Worm (Caenorhabditis elegans) whole organism, L2 larva: ENCODE results near the gene tir-1.

ENCODE experiments used
- F13H6.1 ChIP-seq: sonication (generic microtip); optimal IDR thresholded peaks from 2 replicates; lab custom pipeline; 2016; ENCODE audit warnings: missing genetic modification characterization, missing compliant biosample characterization
- R02D3.7 ChIP-seq: fragments of 150-350 bp; optimal IDR thresholded peaks from 2 replicates; lab custom pipeline; 2014; ENCODE audit warnings: missing biosample characterization, missing genetic modification characterization
- Y55F3AM.14 ChIP-seq: fragments of 200-800 bp; sonication (Bioruptor generic); optimal IDR thresholded peaks from 2 replicates; lab custom pipeline; 2018; ENCODE audit warnings: mild to moderate bottlenecking, missing genetic modification characterization, missing compliant biosample characterization
- ZK546.5 ChIP-seq: sonication (generic microtip); optimal IDR thresholded peaks from 2 replicates; lab custom pipeline; 2017; ENCODE audit warnings: missing biosample characterization, missing genetic modification characterization
- alr-1 ChIP-seq: fragments of 150-350 bp; optimal IDR thresholded peaks from 2 replicates; lab custom pipeline; 2014; ENCODE audit warnings: missing biosample characterization, missing genetic modification characterization
- aly-2 ChIP-seq: fragments of 150-350 bp; optimal IDR thresholded peaks from 2 replicates; lab custom pipeline; 2014; ENCODE audit warnings: missing biosample characterization, missing genetic modification characterization
- ama-1 ChIP-seq: fragments of 150-350 bp; optimal IDR thresholded peaks from 2 replicates; lab custom pipeline; 2018; ENCODE audit warnings: inconsistent platforms
- blmp-1 ChIP-seq: sonication (generic microtip); optimal IDR thresholded peaks from 2 replicates; lab custom pipeline; 2017; ENCODE audit warnings: missing genetic modification characterization, mild to moderate bottlenecking, missing compliant biosample characterization, antibody characterized with exemption, moderate library complexity; ENCODE audit not compliant: insufficient read depth
- ceh-16 ChIP-seq: fragments of 150-350 bp; optimal IDR thresholded peaks from 2 replicates; lab custom pipeline; 2014; ENCODE audit warnings: missing biosample characterization, missing genetic modification characterization
- egl-27 ChIP-seq: sonication (generic microtip); optimal IDR thresholded peaks from 3 replicates; lab custom pipeline; 2017; ENCODE audit warnings: missing biosample characterization, missing genetic modification reagents, missing genetic modification characterization
- elt-1 ChIP-seq: fragments of 150-350 bp; optimal IDR thresholded peaks from 2 replicates; lab custom pipeline; 2014; ENCODE audit warnings: missing biosample characterization, missing genetic modification characterization
- elt-3 ChIP-seq: sonication (generic microtip); optimal IDR thresholded peaks from 2 replicates; lab custom pipeline; 2017; ENCODE audit warnings: missing biosample characterization, missing genetic modification characterization
- fos-1 ChIP-seq: fragments of 150-350 bp; optimal IDR thresholded peaks from 2 replicates; lab custom pipeline; 2014; ENCODE audit warnings: missing biosample characterization, missing genetic modification characterization
- gmeb-1 ChIP-seq: fragments of 150-350 bp; optimal IDR thresholded peaks from 2 replicates; lab custom pipeline; 2014; ENCODE audit warnings: missing biosample characterization, missing genetic modification characterization
- lin-11 ChIP-seq: fragments of 150-350 bp; sonication (generic microtip); optimal IDR thresholded peaks from 2 replicates; lab custom pipeline; 2014; ENCODE audit warnings: missing biosample characterization, missing genetic modification characterization, inconsistent platforms, mixed read lengths
- lin-13 ChIP-seq: fragments of 150-350 bp; optimal IDR thresholded peaks from 2 replicates; lab custom pipeline; 2014; ENCODE audit warnings: missing biosample characterization, missing genetic modification reagents, missing genetic modification characterization
- lin-39 ChIP-seq: fragments of 150-350 bp; optimal IDR thresholded peaks from 2 replicates; lab custom pipeline; 2014; ENCODE audit warnings: missing biosample characterization, missing genetic modification reagents, missing genetic modification characterization
- lsy-2 ChIP-seq, 2 experiments: fragments of 150-350 bp in 1 of 2; sonication (generic microtip) in 1 of 2; optimal IDR thresholded peaks; 2 replicates each; lab custom pipeline; 2014 to 2017; ENCODE audit warnings: missing biosample characterization in 2 of 2, missing genetic modification characterization in 2 of 2
- mab-5 ChIP-seq: fragments of 150-350 bp; optimal IDR thresholded peaks from 2 replicates; lab custom pipeline; 2014; ENCODE audit warnings: missing biosample characterization, missing genetic modification characterization
- mbf-1 ChIP-seq: sonication (generic microtip); optimal IDR thresholded peaks from 2 replicates; lab custom pipeline; 2017; ENCODE audit warnings: missing biosample characterization, missing genetic modification characterization
- mdl-1 ChIP-seq, 2 experiments: fragments of 150-350 bp in 1 of 2; sonication (generic microtip) in 1 of 2; optimal IDR thresholded peaks; 2 replicates each; lab custom pipeline; 2017; ENCODE audit warnings: missing biosample characterization in 2 of 2, missing genetic modification characterization in 2 of 2
- nhr-10 ChIP-seq: sonication (generic microtip); optimal IDR thresholded peaks from 2 replicates; lab custom pipeline; 2017; ENCODE audit warnings: missing biosample characterization, missing genetic modification characterization
- nhr-11 ChIP-seq: fragments of 150-350 bp; optimal IDR thresholded peaks from 2 replicates; lab custom pipeline; 2014; ENCODE audit warnings: missing biosample characterization, missing genetic modification characterization
- nhr-12 ChIP-seq: fragments of 150-350 bp; optimal IDR thresholded peaks from 2 replicates; lab custom pipeline; 2014; ENCODE audit warnings: missing biosample characterization, missing genetic modification characterization
- nhr-129 ChIP-seq: fragments of 150-350 bp; optimal IDR thresholded peaks from 2 replicates; lab custom pipeline; 2014; ENCODE audit warnings: missing biosample characterization, missing genetic modification characterization
- nhr-21 ChIP-seq: fragments of 150-350 bp; optimal IDR thresholded peaks from 2 replicates; lab custom pipeline; 2014; ENCODE audit warnings: missing biosample characterization, missing genetic modification characterization
- nhr-237 ChIP-seq: fragments of 150-350 bp; optimal IDR thresholded peaks from 2 replicates; lab custom pipeline; 2014; ENCODE audit warnings: missing biosample characterization, missing genetic modification characterization
- nhr-25 ChIP-seq: fragments of 150-350 bp; sonication (generic microtip); optimal IDR thresholded peaks from 3 replicates; lab custom pipeline; 2014; ENCODE audit warnings: missing biosample characterization, missing genetic modification characterization
- nhr-6 ChIP-seq: fragments of 150-350 bp; optimal IDR thresholded peaks from 2 replicates; lab custom pipeline; 2014; ENCODE audit warnings: missing biosample characterization, missing genetic modification characterization
- nhr-77 ChIP-seq: fragments of 150-350 bp; optimal IDR thresholded peaks from 2 replicates; lab custom pipeline; 2014; ENCODE audit warnings: missing biosample characterization, missing genetic modification characterization
- peb-1 ChIP-seq: fragments of 150-350 bp; optimal IDR thresholded peaks from 2 replicates; lab custom pipeline; 2014; ENCODE audit warnings: missing biosample characterization, missing genetic modification characterization
- sem-4 ChIP-seq: fragments of 150-350 bp; optimal IDR thresholded peaks from 2 replicates; lab custom pipeline; 2014; ENCODE audit warnings: missing biosample characterization, missing genetic modification reagents, missing genetic modification characterization
- skn-1 ChIP-seq: sonication (generic microtip); optimal IDR thresholded peaks from 2 replicates; lab custom pipeline; 2017; ENCODE audit warnings: missing biosample characterization, missing genetic modification characterization
- sma-3 ChIP-seq: sonication (generic microtip); optimal IDR thresholded peaks from 2 replicates; lab custom pipeline; 2016; ENCODE audit warnings: missing genetic modification reagents, missing genetic modification characterization, missing compliant biosample characterization
- sma-9 ChIP-seq, 2 experiments: fragments of 150-350 bp in 1 of 2; sonication (generic microtip) in 1 of 2; optimal IDR thresholded peaks; 2 replicates each; lab custom pipeline; 2014 to 2016; ENCODE audit warnings: missing genetic modification characterization in 2 of 2, mild to moderate bottlenecking in 1 of 2, missing biosample characterization in 1 of 2, missing compliant biosample characterization in 1 of 2, missing genetic modification reagents in 1 of 2, moderate library complexity in 1 of 2
- snpc-4 ChIP-seq: fragments of 150-350 bp; optimal IDR thresholded peaks from 2 replicates; lab custom pipeline; 2014; ENCODE audit warnings: missing biosample characterization, missing genetic modification characterization
- unc-39 ChIP-seq: fragments of 150-350 bp; optimal IDR thresholded peaks from 2 replicates; lab custom pipeline; 2014; ENCODE audit warnings: missing biosample characterization, missing genetic modification characterization
- unc-55 ChIP-seq: fragments of 150-350 bp; sonication (generic microtip); optimal IDR thresholded peaks from 3 replicates; lab custom pipeline; 2014; ENCODE audit warnings: missing biosample characterization, missing genetic modification reagents, missing genetic modification characterization
- zag-1 ChIP-seq: fragments of 150-350 bp; optimal IDR thresholded peaks from 2 replicates; lab custom pipeline; 2014; ENCODE audit warnings: missing biosample characterization, missing genetic modification characterization
- ztf-1 ChIP-seq: fragments of 200-800 bp; sonication (Bioruptor generic); conservative IDR thresholded peaks from 2 replicates; pipeline ENCODE4 v1.3.6; 2022; ENCODE audit warnings: missing genetic modification characterization, missing compliant biosample characterization
- ztf-11 ChIP-seq: sonication (generic microtip); optimal IDR thresholded peaks from 2 replicates; lab custom pipeline; 2017; ENCODE audit warnings: missing biosample characterization, missing genetic modification characterization
- ztf-4 ChIP-seq: fragments of 150-350 bp; optimal IDR thresholded peaks from 2 replicates; lab custom pipeline; 2014; ENCODE audit warnings: missing biosample characterization, missing genetic modification characterization

The tir-1 gene

DNA sequence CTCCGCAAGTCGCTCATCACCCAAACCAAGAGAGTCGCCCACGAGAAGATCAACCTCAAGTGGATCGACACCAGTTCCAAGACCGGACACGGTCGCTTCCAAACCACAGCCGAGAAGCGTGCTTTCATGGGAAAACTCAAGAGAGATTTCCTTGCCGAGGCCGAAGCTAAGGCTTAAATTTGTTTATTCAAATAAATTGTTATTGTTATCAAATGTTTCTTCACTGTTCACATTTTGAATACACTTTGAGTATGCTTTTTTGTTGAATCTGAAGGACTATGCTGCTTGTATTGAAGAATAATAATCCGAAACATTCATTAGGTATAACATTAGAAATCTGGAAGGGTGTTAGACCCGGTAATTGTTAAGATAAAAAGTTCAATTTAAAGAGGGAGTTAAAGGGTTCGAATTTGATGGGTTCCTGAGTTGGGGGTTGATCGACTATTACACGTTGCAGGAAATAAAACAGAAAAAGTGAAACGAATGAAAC lies 32.1 kb downstream of the tir-1 start (continued):
- TF ChIP-seq ceh-16 (tag; lab: Kevin White, UChicago), result no peak
- peak; percentile 19 for TF ChIP-seq ama-1 (lab: Kevin White, UChicago)
- TF ChIP-seq nhr-77 (tag; lab: Kevin White, UChicago), result no peak
- TF ChIP-seq Y55F3AM.14, result peak; percentile 37
- TF ChIP-seq lsy-2 (tag; optimal IDR thresholded peaks at IDR 0.05; lab: Kevin White, UChicago), result no peak
- no peak for TF ChIP-seq egl-27 (tag; lab: Kevin White, UChicago)
- TF ChIP-seq nhr-10 (tag; lab: Kevin White, UChicago), result no peak
- no peak for TF ChIP-seq ztf-11 (tag; lab: Kevin White, UChicago)

DNA sequence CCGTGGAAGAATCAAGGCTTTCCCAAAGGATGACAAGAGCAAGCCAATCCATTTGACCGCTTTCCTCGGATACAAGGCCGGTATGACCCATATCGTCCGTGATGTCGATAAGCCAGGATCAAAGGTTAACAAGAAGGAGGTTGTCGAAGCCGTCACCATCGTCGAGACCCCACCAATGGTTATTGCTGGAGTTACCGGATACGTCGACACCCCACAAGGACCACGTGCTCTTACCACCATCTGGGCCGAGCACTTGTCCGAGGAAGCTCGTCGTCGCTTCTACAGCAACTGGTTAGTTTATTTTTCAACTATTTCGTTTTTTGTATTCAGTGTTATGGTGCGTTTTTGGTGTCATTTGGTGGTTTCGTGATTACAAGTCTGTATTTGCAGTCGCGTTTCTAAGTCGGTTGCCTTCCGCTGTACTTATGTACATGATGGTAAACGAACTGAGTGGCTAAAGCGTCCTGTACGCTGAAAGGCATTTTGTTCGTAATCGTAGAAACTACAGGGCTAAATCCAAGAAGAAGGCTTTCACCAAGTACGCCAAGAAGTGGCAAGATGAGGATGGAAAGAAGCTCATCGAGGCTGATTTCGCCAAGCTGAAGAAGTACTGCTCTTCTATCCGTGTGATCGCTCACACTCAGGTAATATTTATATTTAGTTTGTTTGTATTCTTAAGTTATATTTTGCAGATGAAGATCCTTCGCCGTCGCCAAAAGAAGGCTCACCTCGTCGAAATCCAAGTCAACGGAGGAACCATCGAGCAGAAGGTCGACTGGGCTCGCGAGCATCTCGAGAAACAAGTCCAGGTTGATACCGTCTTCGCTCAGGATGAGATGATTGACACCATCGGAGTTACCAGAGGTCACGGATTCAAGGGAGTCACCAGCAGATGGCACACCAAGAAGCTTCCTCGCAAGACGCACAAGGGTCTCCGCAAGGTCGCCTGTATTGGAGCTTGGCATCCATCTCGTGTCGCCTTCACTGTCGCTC lies 33.2 kb downstream of the tir-1 start:
- TF ChIP-seq sem-4 (tag; lab: Kevin White, UChicago) (no peak), alr-1 (tag; lab: Kevin White, UChicago) (no peak), peb-1 (tag; lab: Kevin White, UChicago) (no peak), ceh-16 (tag; lab: Kevin White, UChicago) (no peak), nhr-10 (tag; lab: Kevin White, UChicago) (no peak), fos-1 (tag; lab: Kevin White, UChicago) (no peak), nhr-237 (tag; lab: Kevin White, UChicago) (no peak), nhr-11 (tag; lab: Kevin White, UChicago) (no peak), lsy-2 (tag; optimal IDR thresholded peaks at IDR 0.05; lab: Kevin White, UChicago) (no peak), nhr-12 (tag; lab: Kevin White, UChicago) (no peak), nhr-21 (tag; lab: Kevin White, UChicago) (no peak), ZK546.5 (tag; lab: Kevin White, UChicago) (no peak)

- TF ChIP-seq F13H6.1 (peak; percentile 100), skn-1 (tag; lab: Kevin White, UChicago) (peak; percentile 96), gmeb-1 (tag; lab: Kevin White, UChicago) (peak; percentile 100), nhr-12 (tag; lab: Kevin White, UChicago) (peak; percentile 86), nhr-10 (tag; lab: Kevin White, UChicago) (peak; percentile 100), zag-1 (tag; lab: Kevin White, UChicago) (peak; percentile 100), mbf-1 (tag; lab: Kevin White, UChicago) (peak; percentile 72), lsy-2 (tag; optimal IDR thresholded peaks at IDR 0.05; lab: Kevin White, UChicago) (peak; percentile 100), nhr-129 (tag; lab: Kevin White, UChicago) (peak; percentile 99), unc-55 (GFP tag; lab: Kevin White, UChicago) (peak; percentile 100), R02D3.7 (tag; lab: Kevin White, UChicago) (peak; percentile 90), blmp-1 (tag; lab: Kevin White, UChicago) (peak; percentile 99), sem-4 (tag; lab: Kevin White, UChicago) (peak; percentile 100), mab-5 (tag; lab: Kevin White, UChicago) (peak; percentile 99), Y55F3AM.14 (peak; percentile 100), mdl-1 (tag; optimal IDR thresholded peaks at IDR 0.05; lab: Kevin White, UChicago) (peak; percentile 92 to 98), nhr-21 (tag; lab: Kevin White, UChicago) (peak; percentile 100), ZK546.5 (tag; lab: Kevin White, UChicago) (peak; percentile 95), snpc-4 (tag; lab: Kevin White, UChicago) (peak; percentile 96), nhr-11 (tag; lab: Kevin White, UChicago) (peak; percentile 93), aly-2 (peak; percentile 83), alr-1 (tag; lab: Kevin White, UChicago) (no peak), lin-39 (tag; lab: Kevin White, UChicago) (peak; percentile 86), unc-39 (peak; percentile 98), ztf-1 (GFP tag; lab: Robert Waterston, UW) (peak; percentile 100), elt-3 (tag; lab: Kevin White, UChicago) (peak; percentile 82), lin-11 (tag; lab: Kevin White, UChicago) (peak; percentile 100), nhr-77 (tag; lab: Kevin White, UChicago) (peak; percentile 99), nhr-6 (tag; lab: Kevin White, UChicago) (peak; percentile 100), sma-3 (GFP tag; lab: Kevin White, UChicago) (peak; percentile 100), nhr-25 (tag; lab: Kevin White, UChicago) (peak; percentile 100), egl-27 (tag; lab: Kevin White, UChicago) (peak; percentile 100), sma-9 (GFP tag; optimal IDR thresholded peaks at IDR 0.05; lab: Kevin White, UChicago) (peak; percentile 100), sma-9 (tag; optimal IDR thresholded peaks at IDR 0.05; lab: Kevin White, UChicago) (no peak), ztf-4 (peak; percentile 100), fos-1 (tag; lab: Kevin White, UChicago) (peak; percentile 100), ceh-16 (tag; lab: Kevin White, UChicago) (peak; percentile 100), ztf-11 (tag; lab: Kevin White, UChicago) (peak; percentile 86), elt-1 (tag; lab: Kevin White, UChicago) (peak; percentile 83), nhr-237 (tag; lab: Kevin White, UChicago) (peak; percentile 97), peb-1 (tag; lab: Kevin White, UChicago) (no peak), lin-13 (GFP tag; lab: Kevin White, UChicago) (peak; percentile 100)
Measured at ce11 chrIII:3867378-3867904, 34.0 kb downstream of the tir-1 start, which contains the start of gene rpl-3. Gene rpl-3 (plus strand): TSS chrIII:3867854.
